Worm (Caenorhabditis elegans): ENCODE data around the gene pqn-36.

The pqn-36 gene

DNA sequence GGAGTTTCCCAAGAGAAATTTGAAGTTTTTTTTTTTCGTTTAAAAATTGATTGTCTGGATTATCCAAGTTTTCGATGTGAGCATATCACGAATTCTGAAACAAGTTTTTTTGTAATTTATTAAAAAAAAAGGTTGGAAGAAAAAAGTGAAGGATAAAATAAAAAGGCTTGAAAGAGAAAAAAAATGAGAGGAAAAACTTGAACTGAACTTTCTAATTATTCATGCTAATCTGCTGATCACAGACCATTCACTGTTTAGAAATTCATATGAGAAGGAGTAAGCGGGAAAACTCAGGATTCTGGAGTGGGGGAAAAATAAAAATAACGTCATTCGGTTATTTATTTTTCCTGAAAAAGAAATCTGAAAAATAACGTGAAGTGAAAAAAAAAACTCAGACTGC lies 37.6 kb downstream of the pqn-36 start, which contains the start of gene svh-5:
Gene svh-5, minus strand, starts transcription at position 101 of the 400 bp plus-strand sequence.
- TF ChIP-seq efl-1 (optimal IDR thresholded peaks at IDR 0.05) (no peak), efl-1 (GFP tag; optimal IDR thresholded peaks at IDR 0.05 in 1 of 2) (peak in 1 of 2 experiments; percentile 17), lin-35 (GFP tag; optimal IDR thresholded peaks at IDR 0.05) (no peak)

DNA sequence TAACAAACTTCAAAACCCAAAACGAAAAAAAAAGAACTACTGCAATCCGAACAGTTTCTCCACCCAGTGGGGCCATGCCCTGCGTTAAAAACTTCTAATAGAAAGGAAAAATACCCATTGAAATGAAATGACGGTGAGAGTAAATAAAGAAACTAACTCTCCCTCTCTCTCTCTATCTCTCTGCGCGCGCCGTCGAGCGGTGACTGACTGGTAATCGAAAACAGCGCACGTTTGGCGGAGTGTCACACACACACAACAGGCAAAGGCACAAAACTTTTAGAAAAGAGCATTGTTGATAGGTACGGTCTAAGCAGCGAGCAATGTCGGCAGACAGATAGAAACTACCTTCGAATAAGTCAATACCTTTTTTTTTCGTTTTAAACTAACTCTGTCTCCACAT lies 38.7 kb downstream of the pqn-36 start:
- TF ChIP-seq F16B12.6 (tag; optimal IDR thresholded peaks at IDR 0.05) (no peak), rnt-1 (tag; optimal IDR thresholded peaks at IDR 0.05) (peak; percentile 21), hlh-17 (GFP tag; optimal IDR thresholded peaks at IDR 0.05; ENCODE audit: borderline replicate concordance) (no peak), pag-3 (tag; optimal IDR thresholded peaks at IDR 0.05; ENCODE audit: borderline replicate concordance, insufficient read depth) (no peak), ztf-11 (tag; optimal IDR thresholded peaks at IDR 0.05) (no peak), egl-27 (tag; optimal IDR thresholded peaks at IDR 0.05) (no peak), C04F5.9 (tag; optimal IDR thresholded peaks at IDR 0.05) (no peak), lin-14 (GFP tag; optimal IDR thresholded peaks at IDR 0.05) (peak; percentile 71), ceh-8 (GFP tag; optimal IDR thresholded peaks at IDR 0.05) (peak; percentile 16), unc-98 (GFP tag; IDR thresholded peaks at IDR 0.05) (no peak), zip-4 (GFP tag; optimal IDR thresholded peaks at IDR 0.05) (no peak), nhr-19 (GFP tag; conservative IDR thresholded peaks at IDR 0.05) (no peak), ets-5 (GFP tag; IDR thresholded peaks at IDR 0.05) (no peak), nhr-71 (tag; optimal IDR thresholded peaks at IDR 0.05) (peak; percentile 34), aha-1 (tag; optimal IDR thresholded peaks at IDR 0.05) (no peak), jun-1 (tag; optimal IDR thresholded peaks at IDR 0.05) (no peak), nhr-84 (tag; optimal IDR thresholded peaks at IDR 0.05) (no peak), unc-62 (GFP tag; optimal IDR thresholded peaks at IDR 0.05) (no peak), alr-1 (tag; optimal IDR thresholded peaks at IDR 0.05; ENCODE audit: borderline replicate concordance) (no peak), pax-3 (tag; optimal IDR thresholded peaks at IDR 0.05) (no peak), nhr-12 (tag; optimal IDR thresholded peaks at IDR 0.05) (no peak), lir-3 (tag; optimal IDR thresholded peaks at IDR 0.05; ENCODE audit: poor library complexity) (no peak), lin-35 (GFP tag; optimal IDR thresholded peaks at IDR 0.05) (peak in 1 of 2 experiments; percentile 26), lin-13 (GFP tag; optimal IDR thresholded peaks at IDR 0.05) (no peak), mep-1 (tag; optimal IDR thresholded peaks at IDR 0.05) (peak; percentile 3), zag-1 (tag; optimal IDR thresholded peaks at IDR 0.05) (no peak), dsc-1 (tag; optimal IDR thresholded peaks at IDR 0.05) (no peak), ztf-4 (tag; optimal IDR thresholded peaks at IDR 0.05) (no peak), ceh-88 (GFP tag; IDR thresholded peaks at IDR 0.05) (no peak), vab-15 (tag; optimal IDR thresholded peaks at IDR 0.05) (no peak), elt-3 (tag; optimal IDR thresholded peaks at IDR 0.05) (no peak), mef-2 (tag; optimal IDR thresholded peaks at IDR 0.05) (no peak), mdl-1 (tag; optimal IDR thresholded peaks at IDR 0.05) (peak in 1 of 2 experiments; percentile 13), tlp-1 (tag; optimal IDR thresholded peaks at IDR 0.05) (no peak), skn-1 (tag; optimal IDR thresholded peaks at IDR 0.05) (no peak), unc-30 (tag; optimal IDR thresholded peaks at IDR 0.05) (no peak), swsn-7 (tag; optimal IDR thresholded peaks at IDR 0.05) (peak; percentile 34), sup-37 (GFP tag; optimal IDR thresholded peaks at IDR 0.05) (peak; percentile 27), fkh-4 (tag; optimal IDR thresholded peaks at IDR 0.05; ENCODE audit: borderline replicate concordance) (no peak), fkh-8 (tag; optimal IDR thresholded peaks at IDR 0.05) (no peak), nhr-85 (tag) (no peak), nhr-11 (tag; optimal IDR thresholded peaks at IDR 0.05) (no peak), unc-86 (tag; optimal IDR thresholded peaks at IDR 0.05) (no peak), nhr-237 (tag; optimal IDR thresholded peaks at IDR 0.05) (no peak), fos-1 (tag; optimal IDR thresholded peaks at IDR 0.05) (no peak), fkh-10 (GFP tag; optimal IDR thresholded peaks at IDR 0.05) (no peak), ces-1 (GFP tag; optimal IDR thresholded peaks at IDR 0.05) (no peak), isw-1 (GFP tag; IDR thresholded peaks at IDR 0.05) (no peak), egl-13 (tag; optimal IDR thresholded peaks at IDR 0.05) (no peak), efl-1 (optimal IDR thresholded peaks at IDR 0.05) (no peak), efl-1 (GFP tag; optimal IDR thresholded peaks at IDR 0.05 in 1 of 2) (no peak)
